Fruit fly (Drosophila melanogaster) whole organism, embryonic: ENCODE data around the gene Cyp4d20.

Experiments used
- CG10147 ChIP-seq: fragments of 200-800 bp; sonication (Bioruptor generic); optimal IDR thresholded peaks from 2 replicates; lab custom pipeline; 2019; ENCODE audit warnings: missing biosample characterization, mild to moderate bottlenecking, missing genetic modification characterization, moderate library complexity
- CG10209 ChIP-seq: fragments of 200-800 bp; sonication (Bioruptor generic); optimal IDR thresholded peaks from 3 replicates; lab custom pipeline; 2017; ENCODE audit warnings: missing biosample characterization, mild to moderate bottlenecking, missing genetic modification characterization, missing genetic modification reagents
- CG10565 ChIP-seq: fragments of 200-800 bp; sonication (Bioruptor generic); optimal IDR thresholded peaks from 3 replicates; lab custom pipeline; 2016; ENCODE audit warnings: missing biosample characterization, mild to moderate bottlenecking, missing genetic modification characterization
- CG10959 ChIP-seq: fragments of 200-800 bp; sonication (Bioruptor generic); IDR thresholded peaks from 2 replicates; pipeline ENCODE4 v1.3.6; 2022; ENCODE audit warnings: missing biosample characterization, missing genetic modification characterization
- CG12744 ChIP-seq: fragments of 200-800 bp; sonication (Bioruptor generic); optimal IDR thresholded peaks from 2 replicates; lab custom pipeline; 2016; ENCODE audit warnings: missing biosample characterization, missing genetic modification characterization
- CG13123 ChIP-seq: fragments of 200-800 bp; sonication (Bioruptor generic); optimal IDR thresholded peaks from 2 replicates; lab custom pipeline; 2016; ENCODE audit warnings: missing biosample characterization, missing genetic modification characterization
- CG13775 ChIP-seq: fragments of 200-800 bp; sonication (Bioruptor generic); optimal IDR thresholded peaks from 3 replicates; lab custom pipeline; 2017; ENCODE audit warnings: missing biosample characterization, mild to moderate bottlenecking, missing genetic modification characterization
- CG16815 ChIP-seq: fragments of 200-800 bp; sonication (Bioruptor generic); optimal IDR thresholded peaks from 3 replicates; lab custom pipeline; 2017; ENCODE audit warnings: missing biosample characterization, mild to moderate bottlenecking, missing genetic modification characterization
- CG2875 ChIP-seq: fragments of 200-800 bp; sonication (Bioruptor generic); optimal IDR thresholded peaks from 2 replicates; lab custom pipeline; 2017; ENCODE audit warnings: missing biosample characterization, mild to moderate bottlenecking, missing genetic modification characterization, missing genetic modification reagents
- CG4282 ChIP-seq: fragments of 200-800 bp; sonication (Bioruptor generic); optimal IDR thresholded peaks from 2 replicates; lab custom pipeline; 2016; ENCODE audit warnings: missing biosample characterization, missing genetic modification characterization
- CG4424 ChIP-seq: fragments of 200-800 bp; sonication (Bioruptor generic); optimal IDR thresholded peaks from 3 replicates; lab custom pipeline; 2016; ENCODE audit warnings: missing biosample characterization, missing genetic modification characterization
- CG6689 ChIP-seq: fragments of 200-800 bp; sonication (Bioruptor generic); IDR thresholded peaks from 2 replicates; pipeline ENCODE4 v1.3.6; 2022; ENCODE audit warnings: missing biosample characterization, missing genetic modification characterization
- CG6813 ChIP-seq: fragments of 200-800 bp; sonication (Bioruptor generic); optimal IDR thresholded peaks from 2 replicates; lab custom pipeline; 2017; ENCODE audit warnings: missing biosample characterization, missing genetic modification characterization, mild to moderate bottlenecking, moderate library complexity, missing genetic modification reagents
- CG7786 ChIP-seq: fragments of 200-800 bp; sonication (Bioruptor generic); optimal IDR thresholded peaks from 2 replicates; lab custom pipeline; 2016; ENCODE audit warnings: missing biosample characterization, missing genetic modification characterization
- CG8281 ChIP-seq: fragments of 200-800 bp; sonication (Bioruptor generic); optimal IDR thresholded peaks from 2 replicates; lab custom pipeline; 2018; ENCODE audit warnings: missing biosample characterization, mild to moderate bottlenecking, missing genetic modification characterization, moderate library complexity
- CG8924 ChIP-seq: fragments of 200-800 bp; optimal IDR thresholded peaks from 3 replicates; lab custom pipeline; 2019; ENCODE audit warnings: missing biosample characterization, mild to moderate bottlenecking, missing genetic modification characterization, moderate library complexity
- CG8944 ChIP-seq: fragments of 200-800 bp; sonication (Bioruptor generic); optimal IDR thresholded peaks from 3 replicates; lab custom pipeline; 2016; ENCODE audit warnings: missing biosample characterization, missing genetic modification characterization
- CG9215 ChIP-seq: fragments of 200-800 bp; sonication (Bioruptor generic); IDR thresholded peaks from 2 replicates; pipeline ENCODE4 v1.3.6; 2022; ENCODE audit warnings: missing biosample characterization, missing genetic modification characterization
- CG9932 ChIP-seq: fragments of 200-800 bp; sonication (Bioruptor generic); IDR thresholded peaks from 2 replicates; pipeline ENCODE4 v1.3.6; 2022; ENCODE audit warnings: missing biosample characterization, missing genetic modification characterization
- CHES-1-like ChIP-seq: fragments of 200-800 bp; sonication (Bioruptor generic); optimal IDR thresholded peaks from 2 replicates; lab custom pipeline; 2016; ENCODE audit warnings: missing biosample characterization, missing genetic modification characterization
- D19B ChIP-seq: fragments of 200-800 bp; sonication (Bioruptor generic); optimal IDR thresholded peaks from 2 replicates; lab custom pipeline; 2017; ENCODE audit warnings: missing biosample characterization, mild to moderate bottlenecking, missing genetic modification characterization
- H15 ChIP-seq: fragments of 200-800 bp; sonication (Bioruptor generic); IDR thresholded peaks from 3 replicates; pipeline ENCODE4 v1.3.6; 2022; ENCODE audit warnings: missing biosample characterization, missing genetic modification characterization
- Hand ChIP-seq: fragments of 200-800 bp; sonication (Bioruptor generic); optimal IDR thresholded peaks from 2 replicates; lab custom pipeline; 2017; ENCODE audit warnings: mild to moderate bottlenecking, missing biosample characterization, missing genetic modification reagents, missing genetic modification characterization
- HmgD ChIP-seq: fragments of 200-800 bp; sonication (Bioruptor generic); optimal IDR thresholded peaks from 3 replicates; lab custom pipeline; 2016; ENCODE audit warnings: missing biosample characterization, missing genetic modification characterization
- Hr51 ChIP-seq, 2 experiments: fragments of 200-800 bp; sonication (Bioruptor generic); optimal IDR thresholded peaks; 2 replicates in 1 of 2; 3 replicates in 1 of 2; lab custom pipeline; 2016 to 2018; ENCODE audit warnings: missing biosample characterization in 2 of 2, missing genetic modification characterization in 2 of 2, mild to moderate bottlenecking in 1 of 2, moderate library complexity in 1 of 2
- Hr78 ChIP-seq, 2 experiments: fragments of 200-800 bp in 1 of 2; fragments of >200 bp in 1 of 2; sonication (Bioruptor generic) in 1 of 2; optimal IDR thresholded peaks; 2 replicates each; lab custom pipeline; 2017 to 2019; ENCODE audit warnings: missing biosample characterization in 2 of 2, missing genetic modification characterization in 2 of 2, mild to moderate bottlenecking in 1 of 2, moderate library complexity in 1 of 2
- Meics ChIP-seq: fragments of 200-800 bp; sonication (Bioruptor generic); optimal IDR thresholded peaks from 2 replicates; lab custom pipeline; 2017; ENCODE audit warnings: missing biosample characterization, mild to moderate bottlenecking, missing genetic modification characterization
- Mes4 ChIP-seq: fragments of 200-800 bp; sonication (Bioruptor generic); optimal IDR thresholded peaks from 2 replicates; lab custom pipeline; 2016; ENCODE audit warnings: missing biosample characterization, missing genetic modification characterization
- Myb ChIP-seq: fragments of 200-800 bp; sonication (Bioruptor generic); optimal IDR thresholded peaks from 2 replicates; lab custom pipeline; 2016; ENCODE audit warnings: missing biosample characterization, missing genetic modification characterization
- Oli ChIP-seq: fragments of 200-800 bp; sonication (Bioruptor generic); optimal IDR thresholded peaks from 2 replicates; lab custom pipeline; 2018; ENCODE audit warnings: missing biosample characterization, mild to moderate bottlenecking, missing genetic modification characterization, moderate library complexity
- Ptx1 ChIP-seq: fragments of 200-800 bp; sonication (Bioruptor generic); IDR thresholded peaks from 2 replicates; pipeline ENCODE4 v1.3.6; 2022; ENCODE audit warnings: missing biosample characterization, missing genetic modification characterization
- Sin3A ChIP-seq: fragments of >200 bp; optimal IDR thresholded peaks from 2 replicates; lab custom pipeline; 2018
- Six4 ChIP-seq: fragments of 200-800 bp; sonication (Bioruptor generic); optimal IDR thresholded peaks from 2 replicates; lab custom pipeline; 2016; ENCODE audit warnings: missing biosample characterization, missing genetic modification characterization
- Vsx1 ChIP-seq: fragments of 200-800 bp; sonication (Bioruptor generic); optimal IDR thresholded peaks from 2 replicates; lab custom pipeline; 2017; ENCODE audit warnings: missing biosample characterization, mild to moderate bottlenecking, missing genetic modification characterization, missing genetic modification reagents
- Xrp1 ChIP-seq: fragments of 200-800 bp; sonication (Bioruptor generic); IDR thresholded peaks from 2 replicates; pipeline ENCODE4 v1.3.6; 2022; ENCODE audit warnings: missing biosample characterization, missing genetic modification characterization
- al ChIP-seq: fragments of 200-800 bp; sonication (Bioruptor generic); IDR thresholded peaks from 2 replicates; pipeline ENCODE4 v1.3.6; 2022; ENCODE audit warnings: missing biosample characterization, missing genetic modification characterization
- chm ChIP-seq: fragments of 200-800 bp; sonication (Bioruptor generic); IDR thresholded peaks from 2 replicates; pipeline ENCODE4 v1.3.6; 2022; ENCODE audit warnings: missing biosample characterization, missing genetic modification characterization
- dan ChIP-seq: fragments of 200-800 bp; sonication (Bioruptor generic); IDR thresholded peaks from 2 replicates; pipeline ENCODE4 v1.3.6; 2022; ENCODE audit warnings: missing biosample characterization, missing genetic modification characterization
- gsb-n ChIP-seq: fragments of 200-800 bp; sonication (Bioruptor generic); optimal IDR thresholded peaks from 3 replicates; lab custom pipeline; 2018; ENCODE audit warnings: missing biosample characterization, mild to moderate bottlenecking, missing genetic modification characterization
- jigr1 ChIP-seq: fragments of 200-800 bp; sonication (Bioruptor generic); IDR thresholded peaks from 3 replicates; pipeline ENCODE4 v1.3.6; 2022; ENCODE audit warnings: missing biosample characterization, missing genetic modification characterization
- klu ChIP-seq: fragments of 200-800 bp; sonication (Bioruptor generic); IDR thresholded peaks from 2 replicates; pipeline ENCODE4 v1.3.6; 2022; ENCODE audit warnings: missing biosample characterization, missing genetic modification characterization
- nom ChIP-seq: fragments of 200-800 bp; sonication (Bioruptor generic); optimal IDR thresholded peaks from 2 replicates; lab custom pipeline; 2017; ENCODE audit warnings: missing biosample characterization, missing genetic modification characterization, mild to moderate bottlenecking, moderate library complexity, missing genetic modification reagents
- peb ChIP-seq: fragments of 200-800 bp; sonication (Bioruptor generic); IDR thresholded peaks from 2 replicates; pipeline ENCODE4 v1.3.6; 2022; ENCODE audit warnings: missing biosample characterization, missing genetic modification characterization
- seq ChIP-seq: fragments of 200-800 bp; sonication (Bioruptor generic); IDR thresholded peaks from 2 replicates; pipeline ENCODE4 v1.3.6; 2022; ENCODE audit warnings: missing biosample characterization, missing genetic modification characterization
- slbo ChIP-seq: fragments of 200-800 bp; sonication (Bioruptor generic); IDR thresholded peaks from 2 replicates; pipeline ENCODE4 v1.3.6; 2022; ENCODE audit warnings: missing biosample characterization, missing genetic modification characterization
- slou ChIP-seq: fragments of 200-800 bp; sonication (Bioruptor generic); optimal IDR thresholded peaks from 3 replicates; lab custom pipeline; 2016; ENCODE audit warnings: missing biosample characterization, missing genetic modification characterization
- tap ChIP-seq: fragments of 200-800 bp; optimal IDR thresholded peaks from 3 replicates; lab custom pipeline; 2019; ENCODE audit warnings: missing biosample characterization, mild to moderate bottlenecking, missing genetic modification characterization, moderate library complexity
- tna ChIP-seq: fragments of 200-800 bp; sonication (Bioruptor generic); IDR thresholded peaks from 2 replicates; pipeline ENCODE4 v1.3.6; 2022; ENCODE audit warnings: missing biosample characterization, missing genetic modification characterization; ENCODE audit not compliant: partially characterized antibody
- toy ChIP-seq: fragments of 200-800 bp; sonication (Bioruptor generic); IDR thresholded peaks from 2 replicates; pipeline ENCODE4 v1.3.6; 2022; ENCODE audit warnings: missing biosample characterization, missing genetic modification characterization
- vvl ChIP-seq: fragments of 200-800 bp; sonication (Bioruptor generic); IDR thresholded peaks from 2 replicates; pipeline ENCODE4 v1.3.6; 2022; ENCODE audit warnings: missing biosample characterization, missing genetic modification characterization
- zen ChIP-seq: fragments of 200-800 bp; sonication (Bioruptor generic); optimal IDR thresholded peaks from 3 replicates; lab custom pipeline; 2018; ENCODE audit warnings: missing biosample characterization, mild to moderate bottlenecking, missing genetic modification characterization, moderate library complexity
- zen2 ChIP-seq: fragments of 200-800 bp; sonication (Bioruptor generic); IDR thresholded peaks from 3 replicates; pipeline ENCODE4 v1.3.6; 2022; ENCODE audit warnings: missing biosample characterization, missing genetic modification characterization; ENCODE audit not compliant: partially characterized antibody

The Cyp4d20 gene

dm6 chr3L:2479250-2479649 is 1.0 kb upstream of the Cyp4d20 start (continued):
- TF ChIP-seq toy, result no peak
- peak; percentile 42 for TF ChIP-seq gsb-n (tag; lab: Kevin White, UChicago)
- TF ChIP-seq Meics (GFP tag; lab: Kevin White, UChicago), result peak; percentile 49
- TF ChIP-seq klu (GFP tag; lab: Robert Waterston, UW), result no peak
- no peak for TF ChIP-seq CG2875
- peak; percentile 59 for TF ChIP-seq zen
- TF ChIP-seq D19B (GFP tag; lab: Kevin White, UChicago), result no peak
- TF ChIP-seq slbo, result peak; percentile 13; the same call in 1 of the 2 replicates
- no peak for TF ChIP-seq peb (GFP tag; lab: Robert Waterston, UW)
- no peak for TF ChIP-seq dan
- peak; percentile 54 for TF ChIP-seq CG6813 (GFP tag; lab: Kevin White, UChicago)
- TF ChIP-seq H15, result no peak
- TF ChIP-seq CG9932, result no peak
- peak; percentile 56 for TF ChIP-seq CG6689 (GFP tag; lab: Robert Waterston, UW)
- TF ChIP-seq CHES-1-like, result peak; percentile 19
- no peak for TF ChIP-seq jigr1
- TF ChIP-seq CG16815, result no peak
- TF ChIP-seq zen2, result no peak
- TF ChIP-seq CG8281, result no peak
- peak; percentile 35; the same call in 1 of the 2 replicates for TF ChIP-seq al (GFP tag; lab: Robert Waterston, UW)
- TF ChIP-seq HmgD (GFP tag; lab: Kevin White, UChicago), result no peak
- peak; percentile 93 for TF ChIP-seq nom (GFP tag; lab: Kevin White, UChicago)
- TF ChIP-seq CG4282 (GFP tag; lab: Kevin White, UChicago), result no peak
- no peak for TF ChIP-seq Sin3A (lab: Kevin White, UChicago)
- TF ChIP-seq CG10565, result no peak
- peak in 1 of 2 experiments; percentile 58 for TF ChIP-seq Hr78 (GFP tag; optimal IDR thresholded peaks at IDR 0.05; lab: Kevin White, UChicago)
- TF ChIP-seq CG8924 (tag; lab: Kevin White, UChicago), result peak; percentile 53
- TF ChIP-seq slou (GFP tag; lab: Kevin White, UChicago), result no peak
- TF ChIP-seq Myb, result no peak
- peak; percentile 58 for TF ChIP-seq Ptx1 (GFP tag; lab: Robert Waterston, UW)
- peak; percentile 13 for TF ChIP-seq CG7786 (GFP tag; lab: Kevin White, UChicago)
- peak; percentile 31 for TF ChIP-seq tap (tag; lab: Kevin White, UChicago)
- TF ChIP-seq Vsx1 (GFP tag; lab: Kevin White, UChicago), result no peak
- TF ChIP-seq CG9215, result no peak
- TF ChIP-seq CG4424 (GFP tag; lab: Kevin White, UChicago), result peak; percentile 39
- peak; percentile 6 to 39 for TF ChIP-seq Hr51 (GFP tag; optimal IDR thresholded peaks at IDR 0.05; lab: Kevin White, UChicago)
- TF ChIP-seq CG10959, result 0 out of 2 replicates have a peak, but pooled peaks have one; percentile 18
- no peak for TF ChIP-seq chm (GFP tag; lab: Robert Waterston, UW)
- TF ChIP-seq CG10147 (GFP tag; lab: Kevin White, UChicago), result peak; percentile 40
- peak; percentile 59 for TF ChIP-seq vvl (GFP tag; lab: Robert Waterston, UW)
- TF ChIP-seq Six4 (GFP tag; lab: Kevin White, UChicago), result peak; percentile 2
- TF ChIP-seq CG13775 (GFP tag; lab: Kevin White, UChicago), result peak; percentile 24
- peak; percentile 39 for TF ChIP-seq CG10209 (GFP tag; lab: Kevin White, UChicago)
- TF ChIP-seq Oli (tag; lab: Kevin White, UChicago), result peak; percentile 49
- peak; percentile 65 for TF ChIP-seq Xrp1
- TF ChIP-seq seq (GFP tag; lab: Robert Waterston, UW), result no peak
- no peak for TF ChIP-seq Hand (GFP tag; lab: Kevin White, UChicago)
- TF ChIP-seq CG13123 (GFP tag; lab: Kevin White, UChicago), result no peak
- no peak for TF ChIP-seq tna (GFP tag; lab: Robert Waterston, UW)
- TF ChIP-seq CG12744 (GFP tag; lab: Kevin White, UChicago), result no peak
- TF ChIP-seq Mes4, result peak; percentile 49
- peak; percentile 29 for TF ChIP-seq CG8944 (GFP tag; lab: Kevin White, UChicago)
